Worm (Caenorhabditis elegans) whole organism, L3 larva: ENCODE data around the gene F26F12.4.

Source experiments
- ama-1 ChIP-seq: fragments of 150-350 bp; optimal IDR thresholded peaks from 2 replicates; lab custom pipeline; 2018
- daf-12 ChIP-seq: fragments of 150-350 bp; optimal IDR thresholded peaks from 2 replicates; lab custom pipeline; 2014; ENCODE audit warnings: missing biosample characterization, missing genetic modification reagents, missing genetic modification characterization
- egl-5 ChIP-seq: fragments of 150-350 bp; optimal IDR thresholded peaks from 2 replicates; lab custom pipeline; 2017; ENCODE audit warnings: missing biosample characterization, missing genetic modification reagents, missing genetic modification characterization, inconsistent platforms
- elt-1 ChIP-seq: fragments of 150-350 bp; optimal IDR thresholded peaks from 2 replicates; lab custom pipeline; 2014; ENCODE audit warnings: missing biosample characterization, missing genetic modification characterization
- elt-2 ChIP-seq: sonication (generic microtip); optimal IDR thresholded peaks from 2 replicates; lab custom pipeline; 2016; ENCODE audit warnings: missing genetic modification reagents, mild to moderate bottlenecking, missing genetic modification characterization, missing compliant biosample characterization
- jun-1 ChIP-seq: fragments of 150-350 bp; optimal IDR thresholded peaks from 2 replicates; lab custom pipeline; 2014; ENCODE audit warnings: missing biosample characterization, missing genetic modification reagents, missing genetic modification characterization
- lin-15B ChIP-seq: fragments of 150-350 bp; optimal IDR thresholded peaks from 2 replicates; lab custom pipeline; 2014; ENCODE audit warnings: missing biosample characterization, missing genetic modification characterization
- nhr-237 ChIP-seq: fragments of 150-350 bp; optimal IDR thresholded peaks from 2 replicates; lab custom pipeline; 2014; ENCODE audit warnings: missing biosample characterization, missing genetic modification characterization
- nhr-28 ChIP-seq: fragments of 150-350 bp; optimal IDR thresholded peaks from 2 replicates; lab custom pipeline; 2014; ENCODE audit warnings: missing biosample characterization, missing genetic modification characterization
- nhr-76 ChIP-seq: fragments of 150-350 bp; sonication (generic microtip); optimal IDR thresholded peaks from 5 replicates; lab custom pipeline; 2014; ENCODE audit warnings: missing biosample characterization, missing genetic modification characterization

DNA sequence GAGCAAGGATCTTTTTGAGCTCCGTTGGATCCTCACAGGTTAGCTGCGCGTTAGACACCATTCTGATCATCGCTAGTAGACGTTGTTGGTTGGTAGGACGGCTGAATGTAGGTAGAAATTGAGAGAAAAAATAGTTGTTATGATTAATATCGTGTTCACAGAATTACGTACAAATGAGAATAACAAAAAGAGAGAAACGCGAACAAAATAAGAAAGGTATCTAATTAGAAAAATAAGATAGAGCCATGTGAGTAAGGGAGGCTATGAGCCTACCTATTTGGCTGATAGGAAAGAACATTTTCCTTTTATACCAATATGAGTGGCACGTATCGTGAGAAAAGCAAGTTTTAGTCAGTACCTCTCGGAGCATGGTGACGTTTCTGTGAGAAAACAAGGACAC, 14.6 kb upstream of the F26F12.4 start, which contains the start of gene C04E6.8:
- no peak for TF ChIP-seq nhr-237 (tag; lab: Kevin White, UChicago)
- TF ChIP-seq nhr-76, result no peak
- no peak for TF ChIP-seq daf-12 (tag; lab: Kevin White, UChicago)
- TF ChIP-seq nhr-28 (tag; lab: Kevin White, UChicago), result no peak
- no peak for TF ChIP-seq egl-5 (tag; lab: Kevin White, UChicago)
- no peak for TF ChIP-seq elt-1
- TF ChIP-seq ama-1 (lab: Kevin White, UChicago), result no peak
- no peak for TF ChIP-seq jun-1
- no peak for TF ChIP-seq lin-15B
- TF ChIP-seq elt-2 (tag; lab: Kevin White, UChicago), result no peak
